Worm (Caenorhabditis elegans) whole organism, L2 larva: ENCODE measurements around the gene C45G9.10.
A peak's percentile ranks its signal among the peaks of the same experiment; 100 is the strongest.

ENCODE experiments used
- C34F6.9 ChIP-seq: fragments of 150-350 bp; optimal IDR thresholded peaks from 2 replicates; lab custom pipeline; 2014; ENCODE audit warnings: missing biosample characterization, missing genetic modification characterization
- F13H6.1 ChIP-seq: sonication (generic microtip); optimal IDR thresholded peaks from 2 replicates; lab custom pipeline; 2016; ENCODE audit warnings: missing genetic modification characterization, missing compliant biosample characterization
- R02D3.7 ChIP-seq: fragments of 150-350 bp; optimal IDR thresholded peaks from 2 replicates; lab custom pipeline; 2014; ENCODE audit warnings: missing biosample characterization, missing genetic modification characterization
- Y55F3AM.14 ChIP-seq: fragments of 200-800 bp; sonication (Bioruptor generic); optimal IDR thresholded peaks from 2 replicates; lab custom pipeline; 2018; ENCODE audit warnings: mild to moderate bottlenecking, missing genetic modification characterization, missing compliant biosample characterization
- ZK546.5 ChIP-seq: sonication (generic microtip); optimal IDR thresholded peaks from 2 replicates; lab custom pipeline; 2017; ENCODE audit warnings: missing biosample characterization, missing genetic modification characterization
- alr-1 ChIP-seq: fragments of 150-350 bp; optimal IDR thresholded peaks from 2 replicates; lab custom pipeline; 2014; ENCODE audit warnings: missing biosample characterization, missing genetic modification characterization
- aly-2 ChIP-seq: fragments of 150-350 bp; optimal IDR thresholded peaks from 2 replicates; lab custom pipeline; 2014; ENCODE audit warnings: missing biosample characterization, missing genetic modification characterization
- ama-1 ChIP-seq: fragments of 150-350 bp; optimal IDR thresholded peaks from 2 replicates; lab custom pipeline; 2018; ENCODE audit warnings: inconsistent platforms
- ceh-16 ChIP-seq: fragments of 150-350 bp; optimal IDR thresholded peaks from 2 replicates; lab custom pipeline; 2014; ENCODE audit warnings: missing biosample characterization, missing genetic modification characterization
- ceh-82 ChIP-seq: fragments of 150-350 bp; optimal IDR thresholded peaks from 2 replicates; lab custom pipeline; 2014; ENCODE audit warnings: missing biosample characterization, missing genetic modification characterization
- crh-2 ChIP-seq: sonication (generic microtip); optimal IDR thresholded peaks from 2 replicates; lab custom pipeline; 2017; ENCODE audit warnings: missing biosample characterization, missing genetic modification characterization
- dmd-4 ChIP-seq: sonication (generic microtip); optimal IDR thresholded peaks from 2 replicates; lab custom pipeline; 2017; ENCODE audit warnings: missing biosample characterization, missing genetic modification characterization
- egl-27 ChIP-seq: sonication (generic microtip); optimal IDR thresholded peaks from 3 replicates; lab custom pipeline; 2017; ENCODE audit warnings: missing biosample characterization, missing genetic modification reagents, missing genetic modification characterization
- elt-1 ChIP-seq: fragments of 150-350 bp; optimal IDR thresholded peaks from 2 replicates; lab custom pipeline; 2014; ENCODE audit warnings: missing biosample characterization, missing genetic modification characterization
- elt-3 ChIP-seq: sonication (generic microtip); optimal IDR thresholded peaks from 2 replicates; lab custom pipeline; 2017; ENCODE audit warnings: missing biosample characterization, missing genetic modification characterization
- fos-1 ChIP-seq: fragments of 150-350 bp; optimal IDR thresholded peaks from 2 replicates; lab custom pipeline; 2014; ENCODE audit warnings: missing biosample characterization, missing genetic modification characterization
- lin-11 ChIP-seq: fragments of 150-350 bp; sonication (generic microtip); optimal IDR thresholded peaks from 2 replicates; lab custom pipeline; 2014; ENCODE audit warnings: missing biosample characterization, missing genetic modification characterization, inconsistent platforms, mixed read lengths
- lin-13 ChIP-seq: fragments of 150-350 bp; optimal IDR thresholded peaks from 2 replicates; lab custom pipeline; 2014; ENCODE audit warnings: missing biosample characterization, missing genetic modification reagents, missing genetic modification characterization
- lin-39 ChIP-seq: fragments of 150-350 bp; optimal IDR thresholded peaks from 2 replicates; lab custom pipeline; 2014; ENCODE audit warnings: missing biosample characterization, missing genetic modification reagents, missing genetic modification characterization
- lsy-2 ChIP-seq, 2 experiments: fragments of 150-350 bp in 1 of 2; sonication (generic microtip) in 1 of 2; optimal IDR thresholded peaks; 2 replicates each; lab custom pipeline; 2014 to 2017; ENCODE audit warnings: missing biosample characterization in 2 of 2, missing genetic modification characterization in 2 of 2
- mab-5 ChIP-seq: fragments of 150-350 bp; optimal IDR thresholded peaks from 2 replicates; lab custom pipeline; 2014; ENCODE audit warnings: missing biosample characterization, missing genetic modification characterization
- mbf-1 ChIP-seq: sonication (generic microtip); optimal IDR thresholded peaks from 2 replicates; lab custom pipeline; 2017; ENCODE audit warnings: missing biosample characterization, missing genetic modification characterization
- mdl-1 ChIP-seq, 2 experiments: fragments of 150-350 bp in 1 of 2; sonication (generic microtip) in 1 of 2; optimal IDR thresholded peaks; 2 replicates each; lab custom pipeline; 2017; ENCODE audit warnings: missing biosample characterization in 2 of 2, missing genetic modification characterization in 2 of 2
- nhr-10 ChIP-seq: sonication (generic microtip); optimal IDR thresholded peaks from 2 replicates; lab custom pipeline; 2017; ENCODE audit warnings: missing biosample characterization, missing genetic modification characterization
- nhr-11 ChIP-seq: fragments of 150-350 bp; optimal IDR thresholded peaks from 2 replicates; lab custom pipeline; 2014; ENCODE audit warnings: missing biosample characterization, missing genetic modification characterization
- nhr-129 ChIP-seq: fragments of 150-350 bp; optimal IDR thresholded peaks from 2 replicates; lab custom pipeline; 2014; ENCODE audit warnings: missing biosample characterization, missing genetic modification characterization
- nhr-23 ChIP-seq: fragments of 150-350 bp; optimal IDR thresholded peaks from 2 replicates; lab custom pipeline; 2014; ENCODE audit warnings: missing biosample characterization, missing genetic modification reagents, missing genetic modification characterization
- nhr-237 ChIP-seq: fragments of 150-350 bp; optimal IDR thresholded peaks from 2 replicates; lab custom pipeline; 2014; ENCODE audit warnings: missing biosample characterization, missing genetic modification characterization
- nhr-25 ChIP-seq: fragments of 150-350 bp; sonication (generic microtip); optimal IDR thresholded peaks from 3 replicates; lab custom pipeline; 2014; ENCODE audit warnings: missing biosample characterization, missing genetic modification characterization
- nhr-77 ChIP-seq: fragments of 150-350 bp; optimal IDR thresholded peaks from 2 replicates; lab custom pipeline; 2014; ENCODE audit warnings: missing biosample characterization, missing genetic modification characterization
- peb-1 ChIP-seq: fragments of 150-350 bp; optimal IDR thresholded peaks from 2 replicates; lab custom pipeline; 2014; ENCODE audit warnings: missing biosample characterization, missing genetic modification characterization
- sem-4 ChIP-seq: fragments of 150-350 bp; optimal IDR thresholded peaks from 2 replicates; lab custom pipeline; 2014; ENCODE audit warnings: missing biosample characterization, missing genetic modification reagents, missing genetic modification characterization
- skn-1 ChIP-seq: sonication (generic microtip); optimal IDR thresholded peaks from 2 replicates; lab custom pipeline; 2017; ENCODE audit warnings: missing biosample characterization, missing genetic modification characterization
- sma-3 ChIP-seq: sonication (generic microtip); optimal IDR thresholded peaks from 2 replicates; lab custom pipeline; 2016; ENCODE audit warnings: missing genetic modification reagents, missing genetic modification characterization, missing compliant biosample characterization
- sma-9 ChIP-seq, 2 experiments: fragments of 150-350 bp in 1 of 2; sonication (generic microtip) in 1 of 2; optimal IDR thresholded peaks; 2 replicates each; lab custom pipeline; 2014 to 2016; ENCODE audit warnings: missing genetic modification characterization in 2 of 2, mild to moderate bottlenecking in 1 of 2, missing biosample characterization in 1 of 2, missing compliant biosample characterization in 1 of 2, missing genetic modification reagents in 1 of 2, moderate library complexity in 1 of 2
- snpc-4 ChIP-seq: fragments of 150-350 bp; optimal IDR thresholded peaks from 2 replicates; lab custom pipeline; 2014; ENCODE audit warnings: missing biosample characterization, missing genetic modification characterization
- unc-39 ChIP-seq: fragments of 150-350 bp; optimal IDR thresholded peaks from 2 replicates; lab custom pipeline; 2014; ENCODE audit warnings: missing biosample characterization, missing genetic modification characterization
- unc-55 ChIP-seq: fragments of 150-350 bp; sonication (generic microtip); optimal IDR thresholded peaks from 3 replicates; lab custom pipeline; 2014; ENCODE audit warnings: missing biosample characterization, missing genetic modification reagents, missing genetic modification characterization
- zag-1 ChIP-seq: fragments of 150-350 bp; optimal IDR thresholded peaks from 2 replicates; lab custom pipeline; 2014; ENCODE audit warnings: missing biosample characterization, missing genetic modification characterization
- ztf-1 ChIP-seq: fragments of 200-800 bp; sonication (Bioruptor generic); conservative IDR thresholded peaks from 2 replicates; pipeline ENCODE4 v1.3.6; 2022; ENCODE audit warnings: missing genetic modification characterization, missing compliant biosample characterization
- ztf-11 ChIP-seq: sonication (generic microtip); optimal IDR thresholded peaks from 2 replicates; lab custom pipeline; 2017; ENCODE audit warnings: missing biosample characterization, missing genetic modification characterization
- ztf-4 ChIP-seq: fragments of 150-350 bp; optimal IDR thresholded peaks from 2 replicates; lab custom pipeline; 2014; ENCODE audit warnings: missing biosample characterization, missing genetic modification characterization

C45G9.10 gene

DNA sequence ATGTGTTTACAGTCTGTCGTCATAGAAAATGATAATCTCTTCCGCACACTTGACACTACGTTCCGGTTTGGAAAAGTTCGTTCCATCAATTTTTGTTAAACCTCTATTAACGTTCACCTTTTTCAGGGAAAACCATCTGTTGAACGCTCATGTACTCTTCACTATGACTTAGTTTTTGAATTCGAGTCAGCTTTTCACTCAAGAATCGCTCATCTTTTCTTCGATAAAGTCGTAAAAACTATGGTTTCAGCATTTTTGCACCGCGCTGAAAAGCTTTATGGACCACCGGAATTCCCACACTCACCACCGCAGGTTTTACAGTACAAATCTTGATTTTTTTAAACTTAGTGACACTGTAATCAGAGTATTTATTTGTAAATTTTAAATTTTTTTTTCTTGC, 38.1 kb downstream of the C45G9.10 start:
- TF ChIP-seq sem-4 (tag; lab: Kevin White, UChicago) (no peak), lin-39 (no peak), alr-1 (tag; lab: Kevin White, UChicago) (no peak), nhr-25 (no peak), nhr-237 (tag; lab: Kevin White, UChicago) (no peak), unc-55 (GFP tag; lab: Kevin White, UChicago) (no peak), lin-13 (GFP tag; lab: Kevin White, UChicago) (no peak), dmd-4 (tag; lab: Kevin White, UChicago) (no peak), lin-11 (no peak), lsy-2 (tag; optimal IDR thresholded peaks at IDR 0.05; lab: Kevin White, UChicago) (no peak), elt-1 (tag; lab: Kevin White, UChicago) (no peak), snpc-4 (tag; lab: Kevin White, UChicago) (no peak), crh-2 (tag; lab: Kevin White, UChicago) (no peak), ceh-16 (tag; lab: Kevin White, UChicago) (no peak), fos-1 (tag; lab: Kevin White, UChicago) (no peak)

DNA sequence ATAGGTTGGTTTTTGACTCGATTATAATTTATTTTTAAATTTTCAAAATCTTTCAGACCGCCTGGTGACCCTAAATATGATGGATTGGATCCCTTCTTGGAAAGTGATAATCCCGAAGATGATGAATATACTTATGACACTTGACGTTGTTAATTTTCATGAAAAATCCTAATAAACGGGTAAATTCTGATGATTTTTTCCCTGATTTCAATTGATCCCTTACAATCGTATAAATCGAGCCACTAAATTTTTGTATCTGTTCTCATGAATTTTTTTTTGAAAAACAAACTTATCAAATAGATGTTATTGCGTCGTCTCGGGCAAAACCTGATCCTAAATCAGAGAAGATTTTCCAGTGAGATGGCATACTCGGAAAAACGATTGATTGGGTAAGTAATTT, 38.7 kb downstream of the C45G9.10 start, which contains the start of gene R144.13:
TSS of gene R144.13 (plus strand) at position 301 of the 400 bp plus-strand sequence.
- no peak for TF ChIP-seq nhr-25
- TF ChIP-seq C34F6.9 (tag; lab: Kevin White, UChicago), result no peak
- TF ChIP-seq peb-1, result no peak
- TF ChIP-seq R02D3.7 (tag; lab: Kevin White, UChicago), result no peak
- TF ChIP-seq fos-1 (tag; lab: Kevin White, UChicago), result no peak
- TF ChIP-seq zag-1 (tag; lab: Kevin White, UChicago), result no peak

DNA sequence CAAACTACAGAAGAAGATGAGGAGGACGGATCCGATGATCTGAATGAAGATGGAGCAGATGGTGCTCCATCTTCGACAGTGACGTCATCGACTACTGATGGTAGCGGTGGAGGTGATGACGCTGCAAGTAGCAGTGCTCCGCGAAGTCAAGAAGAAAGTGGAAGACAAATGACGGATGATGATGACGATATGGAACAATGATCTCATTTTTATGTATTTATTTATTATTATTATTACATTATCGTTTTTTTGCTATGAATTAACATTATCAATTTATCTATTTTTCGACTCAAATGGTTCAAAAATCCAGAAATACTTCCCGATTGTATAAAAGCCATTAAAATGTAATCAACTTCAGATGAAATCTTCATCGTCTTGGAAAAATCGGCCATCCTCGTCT, 40.0 kb downstream of the C45G9.10 start, which contains the start of gene R144.3:
TSS of gene R144.3 (plus strand) at position 301 of the 400 bp plus-strand sequence.
- no peak for TF ChIP-seq ceh-82
- no peak for TF ChIP-seq snpc-4 (tag; lab: Kevin White, UChicago)
- TF ChIP-seq ama-1, result no peak
- TF ChIP-seq lsy-2 (tag; optimal IDR thresholded peaks at IDR 0.05; lab: Kevin White, UChicago), result no peak
- TF ChIP-seq skn-1 (tag; lab: Kevin White, UChicago), result no peak
- TF ChIP-seq elt-1 (tag; lab: Kevin White, UChicago), result no peak
- no peak for TF ChIP-seq unc-39 (tag; lab: Kevin White, UChicago)
- TF ChIP-seq mbf-1 (tag; lab: Kevin White, UChicago), result no peak

DNA sequence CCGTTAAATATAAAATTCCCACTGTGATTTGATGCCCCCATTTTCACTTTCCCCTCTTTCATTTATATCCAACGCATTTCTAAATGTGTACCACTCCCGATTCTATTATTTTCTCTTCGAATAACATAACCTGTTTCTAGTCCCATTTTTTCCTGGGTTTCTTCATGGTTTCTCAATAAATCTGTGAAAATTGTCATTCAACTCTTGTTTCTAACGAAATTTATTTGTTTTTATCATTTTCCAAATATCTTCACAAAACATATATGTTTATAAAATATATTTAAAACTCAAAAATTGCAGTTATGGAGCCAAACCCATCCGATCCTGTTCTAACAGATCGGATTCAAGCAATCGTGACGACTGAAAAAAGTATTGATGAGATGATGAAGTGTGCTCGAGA, 40.8 kb downstream of the C45G9.10 start, which contains the start of gene mdt-11:
TSS of gene mdt-11 (plus strand) at position 301 of the 400 bp plus-strand sequence.
- TF ChIP-seq ZK546.5 (tag; lab: Kevin White, UChicago) (no peak), nhr-77 (no peak), nhr-10 (tag; lab: Kevin White, UChicago) (no peak), mbf-1 (tag; lab: Kevin White, UChicago) (no peak), Y55F3AM.14 (GFP tag; lab: Kevin White, UChicago) (no peak), ztf-11 (tag; lab: Kevin White, UChicago) (no peak), aly-2 (no peak), nhr-11 (no peak), ztf-4 (tag; lab: Kevin White, UChicago) (no peak), sem-4 (tag; lab: Kevin White, UChicago) (no peak), sma-3 (no peak), fos-1 (tag; lab: Kevin White, UChicago) (no peak), ztf-1 (no peak)
- TF ChIP-seq, all 48 proteins: peak for 0

DNA sequence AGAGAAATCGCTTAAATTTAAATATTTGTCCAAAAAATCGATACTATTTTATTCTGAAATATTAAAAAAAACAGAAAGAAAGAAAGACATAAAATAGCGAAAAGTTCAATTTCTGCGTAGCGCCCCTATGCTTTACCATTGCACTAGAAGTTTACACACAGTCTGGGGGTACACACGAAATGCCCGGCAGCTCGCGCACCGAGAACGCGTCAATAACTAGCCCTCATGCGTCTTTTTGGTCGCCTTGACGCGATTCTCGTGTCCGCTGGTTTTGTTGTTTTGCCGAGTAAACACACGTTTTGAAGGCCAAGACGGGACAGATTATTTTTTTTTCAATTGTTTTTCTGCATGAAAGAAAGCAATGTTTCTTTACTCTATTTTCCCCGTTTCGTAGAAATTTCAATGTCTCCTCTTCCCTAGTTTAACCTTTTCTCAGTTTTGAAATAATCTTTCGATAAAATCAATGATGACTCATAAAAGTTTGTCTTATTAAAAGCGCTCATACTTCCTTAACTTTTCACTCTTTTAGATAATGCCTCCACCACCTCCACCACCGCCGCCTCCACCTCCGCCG, 43.5 kb downstream of the C45G9.10 start, which contains the start of gene wip-1:
TSS of gene wip-1 (plus strand) at position 524 of the 574 bp plus-strand sequence.
- TF ChIP-seq mab-5 (peak; percentile 96), lin-11 (peak; percentile 99), mdl-1 (tag; optimal IDR thresholded peaks at IDR 0.05; lab: Kevin White, UChicago) (peak; percentile 14 to 81), nhr-237 (tag; lab: Kevin White, UChicago) (peak; percentile 59), dmd-4 (tag; lab: Kevin White, UChicago) (peak; percentile 40), zag-1 (tag; lab: Kevin White, UChicago) (peak; percentile 94), aly-2 (no peak), R02D3.7 (tag; lab: Kevin White, UChicago) (peak; percentile 44), unc-39 (tag; lab: Kevin White, UChicago) (no peak), elt-1 (tag; lab: Kevin White, UChicago) (no peak), nhr-129 (tag; lab: Kevin White, UChicago) (peak; percentile 98), elt-3 (tag; lab: Kevin White, UChicago) (no peak), ztf-1 (no peak), F13H6.1 (tag; lab: Kevin White, UChicago) (peak; percentile 99), ama-1 (peak; percentile 66), sma-9 (GFP tag; optimal IDR thresholded peaks at IDR 0.05; lab: Kevin White, UChicago) (peak; percentile 96), sma-9 (tag; optimal IDR thresholded peaks at IDR 0.05; lab: Kevin White, UChicago) (no peak), egl-27 (tag; lab: Kevin White, UChicago) (peak; percentile 71), snpc-4 (tag; lab: Kevin White, UChicago) (peak; percentile 88), sma-3 (peak; percentile 99), ztf-4 (tag; lab: Kevin White, UChicago) (peak; percentile 96), ceh-82 (peak; percentile 75), lin-13 (GFP tag; lab: Kevin White, UChicago) (peak; percentile 95), nhr-23 (tag; lab: Kevin White, UChicago) (no peak), ztf-11 (tag; lab: Kevin White, UChicago) (no peak)
